Worm (Caenorhabditis elegans) whole organism, young adult: ENCODE results near the gene C27B7.5.

Experiments
- B0261.1 ChIP-seq: sonication (generic microtip); optimal IDR thresholded peaks from 2 replicates; lab custom pipeline; 2016; ENCODE audit warnings: mild to moderate bottlenecking, missing genetic modification characterization, moderate library complexity, missing compliant biosample characterization
- B0336.3 ChIP-seq: fragments of 200-800 bp; sonication (Bioruptor generic); IDR thresholded peaks from 2 replicates; pipeline ENCODE4 v1.3.6; 2022; ENCODE audit warnings: missing genetic modification characterization, missing compliant biosample characterization
- C06A6.2 ChIP-seq: fragments of 200-800 bp; sonication (Bioruptor generic); conservative IDR thresholded peaks from 2 replicates; pipeline ENCODE4 v1.3.6; 2022; ENCODE audit warnings: missing genetic modification characterization, missing compliant biosample characterization
- D2030.7 ChIP-seq: fragments of 200-800 bp; sonication (Bioruptor generic); IDR thresholded peaks from 2 replicates; pipeline ENCODE4 v1.3.6; 2022; ENCODE audit warnings: missing genetic modification reagents, missing genetic modification characterization, missing compliant biosample characterization
- F33H1.4 ChIP-seq: fragments of 200-800 bp; sonication (Bioruptor generic); IDR thresholded peaks from 2 replicates; pipeline ENCODE4 v1.3.6; 2022; ENCODE audit warnings: missing genetic modification reagents, missing genetic modification characterization, missing compliant biosample characterization
- F39B2.1 ChIP-seq: fragments of 200-800 bp; sonication (Bioruptor generic); IDR thresholded peaks from 2 replicates; pipeline ENCODE4 v1.3.6; 2022; ENCODE audit warnings: missing genetic modification reagents, missing genetic modification characterization, missing compliant biosample characterization
- F49E8.2 ChIP-seq: sonication (generic microtip); optimal IDR thresholded peaks from 3 replicates; lab custom pipeline; 2017; ENCODE audit warnings: missing genetic modification characterization, mild to moderate bottlenecking, missing compliant biosample characterization, antibody characterized with exemption, moderate library complexity; ENCODE audit not compliant: insufficient read depth
- F57A8.1 ChIP-seq: fragments of 200-800 bp; sonication (Bioruptor generic); optimal IDR thresholded peaks from 2 replicates; lab custom pipeline; 2018; ENCODE audit warnings: mild to moderate bottlenecking, missing genetic modification characterization, moderate library complexity, missing compliant biosample characterization
- K11D2.4 ChIP-seq: fragments of 200-800 bp; sonication (Bioruptor generic); IDR thresholded peaks from 2 replicates; pipeline ENCODE4 v1.3.6; 2022; ENCODE audit warnings: missing genetic modification reagents, missing genetic modification characterization, missing compliant biosample characterization
- K12H6.12 ChIP-seq: fragments of 200-800 bp; sonication (Bioruptor generic); optimal IDR thresholded peaks from 2 replicates; lab custom pipeline; 2018; ENCODE audit warnings: mild to moderate bottlenecking, missing genetic modification characterization, missing compliant biosample characterization
- T26A5.8 ChIP-seq: sonication (generic microtip); optimal IDR thresholded peaks from 2 replicates; lab custom pipeline; 2016; ENCODE audit warnings: missing genetic modification characterization, missing compliant biosample characterization
- Y53F4B.3 ChIP-seq: fragments of 200-800 bp; sonication (Bioruptor generic); IDR thresholded peaks from 2 replicates; pipeline ENCODE4 v1.3.6; 2022; ENCODE audit warnings: missing genetic modification reagents, missing genetic modification characterization, missing compliant biosample characterization
- Y67H2A.10 ChIP-seq: fragments of 200-800 bp; sonication (Bioruptor generic); conservative IDR thresholded peaks from 2 replicates; pipeline ENCODE4 v1.3.6; 2022; ENCODE audit warnings: missing genetic modification reagents, missing genetic modification characterization, missing compliant biosample characterization
- Y95B8A.8 ChIP-seq: fragments of 200-800 bp; sonication (Bioruptor generic); IDR thresholded peaks from 2 replicates; pipeline ENCODE4 v1.3.6; 2022; ENCODE audit warnings: missing genetic modification reagents, missing genetic modification characterization, missing compliant biosample characterization
- akir-1 ChIP-seq: fragments of 200-800 bp; sonication (Bioruptor generic); optimal IDR thresholded peaks from 2 replicates; lab custom pipeline; 2018; ENCODE audit warnings: mild to moderate bottlenecking, missing genetic modification characterization, moderate library complexity, missing compliant biosample characterization
- cebp-2 ChIP-seq: fragments of 200-800 bp; sonication (Bioruptor generic); IDR thresholded peaks from 2 replicates; pipeline ENCODE4 v1.3.6; 2022; ENCODE audit warnings: missing genetic modification characterization, missing compliant biosample characterization
- die-1 ChIP-seq: sonication (generic microtip); optimal IDR thresholded peaks from 2 replicates; lab custom pipeline; 2016; ENCODE audit warnings: missing genotype, mild to moderate bottlenecking, missing genetic modification characterization, missing compliant biosample characterization
- dox-1 ChIP-seq: fragments of 200-800 bp; sonication (Bioruptor generic); IDR thresholded peaks from 2 replicates; pipeline ENCODE4 v1.3.6; 2022; ENCODE audit warnings: missing genetic modification reagents, missing genetic modification characterization, missing compliant biosample characterization
- dpff-1 ChIP-seq: sonication (generic microtip); optimal IDR thresholded peaks from 2 replicates; lab custom pipeline; 2017; ENCODE audit warnings: mild to moderate bottlenecking, missing genetic modification characterization, missing compliant biosample characterization
- dpl-1 ChIP-seq: fragments of 150-350 bp; optimal IDR thresholded peaks from 2 replicates; lab custom pipeline; 2014; ENCODE audit warnings: missing biosample characterization, missing genetic modification reagents, missing genetic modification characterization
- efl-1 ChIP-seq: fragments of 150-350 bp; optimal IDR thresholded peaks from 2 replicates; lab custom pipeline; 2014; ENCODE audit warnings: missing biosample characterization, missing genetic modification reagents, missing genetic modification characterization
- gei-17 ChIP-seq: fragments of 200-800 bp; sonication (Bioruptor generic); optimal IDR thresholded peaks from 2 replicates; lab custom pipeline; 2018; ENCODE audit warnings: mild to moderate bottlenecking, missing genetic modification characterization, missing compliant biosample characterization
- him-1 ChIP-seq: sonication (generic microtip); optimal IDR thresholded peaks from 2 replicates; lab custom pipeline; 2016; ENCODE audit warnings: missing genotype, missing genetic modification reagents, missing genetic modification characterization, missing compliant biosample characterization
- hlh-12 ChIP-seq: sonication (generic microtip); optimal IDR thresholded peaks from 2 replicates; lab custom pipeline; 2016; ENCODE audit warnings: missing genetic modification characterization, missing compliant biosample characterization
- hsf-1 ChIP-seq: fragments of 200-800 bp; sonication (Bioruptor generic); IDR thresholded peaks from 2 replicates; pipeline ENCODE4 v1.3.6; 2022; ENCODE audit warnings: missing genetic modification reagents, missing genetic modification characterization, missing compliant biosample characterization
- lin-26 ChIP-seq: fragments of 200-800 bp; sonication (Bioruptor generic); IDR thresholded peaks from 2 replicates; pipeline ENCODE4 v1.3.6; 2022; ENCODE audit warnings: missing genetic modification reagents, missing genetic modification characterization, missing compliant biosample characterization
- lin-35 ChIP-seq, 3 experiments: fragments of 150-350 bp in 2 of 3; sonication (generic microtip) in 1 of 3; optimal IDR thresholded peaks; 2 replicates each; lab custom pipeline; 2014 to 2018; ENCODE audit warnings: missing biosample characterization in 3 of 3, missing genetic modification characterization in 3 of 3, missing genetic modification reagents in 3 of 3
- lsy-27 ChIP-seq: sonication (generic microtip); optimal IDR thresholded peaks from 2 replicates; lab custom pipeline; 2017; ENCODE audit warnings: missing genetic modification characterization, mild to moderate bottlenecking, missing compliant biosample characterization, antibody characterized with exemption, missing genotype, borderline replicate concordance; ENCODE audit not compliant: insufficient read depth
- madf-10 ChIP-seq: sonication (generic microtip); optimal IDR thresholded peaks from 2 replicates; lab custom pipeline; 2016; ENCODE audit warnings: mild to moderate bottlenecking, missing genetic modification characterization, missing compliant biosample characterization
- madf-6 ChIP-seq: fragments of 200-800 bp; sonication (Bioruptor generic); IDR thresholded peaks from 2 replicates; pipeline ENCODE4 v1.3.6; 2022; ENCODE audit warnings: missing genetic modification reagents, missing genetic modification characterization, missing compliant biosample characterization
- mcd-1 ChIP-seq: fragments of 200-800 bp; sonication (Bioruptor generic); IDR thresholded peaks from 2 replicates; pipeline ENCODE4 v1.3.6; 2022; ENCODE audit warnings: missing genetic modification reagents, missing genetic modification characterization, missing compliant biosample characterization
- mxl-1 ChIP-seq: sonication (generic microtip); optimal IDR thresholded peaks from 2 replicates; lab custom pipeline; 2016; ENCODE audit warnings: missing genetic modification characterization, missing compliant biosample characterization
- nfya-1 ChIP-seq: sonication (generic microtip); optimal IDR thresholded peaks from 2 replicates; lab custom pipeline; 2017; ENCODE audit warnings: antibody characterized with exemption, missing compliant biosample characterization, missing genetic modification characterization, borderline replicate concordance; ENCODE audit not compliant: insufficient read depth
- nfyb-1 ChIP-seq: fragments of 200-800 bp; sonication (Bioruptor generic); IDR thresholded peaks from 2 replicates; pipeline ENCODE4 v1.3.6; 2022; ENCODE audit warnings: missing genetic modification reagents, missing genetic modification characterization, missing compliant biosample characterization
- nhr-80 ChIP-seq: sonication (generic microtip); optimal IDR thresholded peaks from 2 replicates; lab custom pipeline; 2016; ENCODE audit warnings: missing genetic modification characterization, missing compliant biosample characterization
- repo-1 ChIP-seq: sonication (generic microtip); optimal IDR thresholded peaks from 2 replicates; lab custom pipeline; 2017; ENCODE audit warnings: mild to moderate bottlenecking, missing genetic modification characterization, missing compliant biosample characterization
- snpc-1.1 ChIP-seq: sonication (generic microtip); optimal IDR thresholded peaks from 2 replicates; lab custom pipeline; 2017; ENCODE audit warnings: missing genetic modification characterization, mild to moderate bottlenecking, missing compliant biosample characterization, antibody characterized with exemption, moderate library complexity, missing genotype, missing genetic modification reagents; ENCODE audit not compliant: insufficient read depth
- snpc-3.4 ChIP-seq: sonication (generic microtip); optimal IDR thresholded peaks from 2 replicates; lab custom pipeline; 2017; ENCODE audit warnings: missing genetic modification characterization, mild to moderate bottlenecking, missing compliant biosample characterization, antibody characterized with exemption, moderate library complexity, missing genotype, missing genetic modification reagents
- snpc-4 ChIP-seq, 5 experiments: fragments of 150-350 bp in 1 of 5; sonication (generic microtip) in 4 of 5; optimal IDR thresholded peaks; 2 replicates each; lab custom pipeline; 2014 to 2018; ENCODE audit warnings: missing genetic modification characterization in 5 of 5, missing biosample characterization in 3 of 5, antibody characterized with exemption in 2 of 5, mild to moderate bottlenecking in 2 of 5, missing compliant biosample characterization in 2 of 5, missing genotype in 2 of 5, moderate library complexity in 2 of 5, missing genetic modification reagents in 1 of 5
- tbx-9 ChIP-seq: sonication (generic microtip); optimal IDR thresholded peaks from 2 replicates; lab custom pipeline; 2016; ENCODE audit warnings: borderline replicate concordance, missing genetic modification characterization, inconsistent platforms, missing compliant biosample characterization
- tlf-1 ChIP-seq: fragments of 200-800 bp; sonication (Bioruptor generic); optimal IDR thresholded peaks from 2 replicates; lab custom pipeline; 2018; ENCODE audit warnings: mild to moderate bottlenecking, missing genetic modification characterization, missing compliant biosample characterization
- ztf-18 ChIP-seq: sonication (generic microtip); optimal IDR thresholded peaks from 2 replicates; lab custom pipeline; 2016; ENCODE audit warnings: missing genotype, mild to moderate bottlenecking, missing genetic modification characterization, missing compliant biosample characterization
- ztf-22 ChIP-seq: fragments of 200-800 bp; sonication (Bioruptor generic); optimal IDR thresholded peaks from 2 replicates; lab custom pipeline; 2018; ENCODE audit warnings: mild to moderate bottlenecking, missing genetic modification characterization, moderate library complexity, missing compliant biosample characterization
- ztf-25 ChIP-seq: fragments of 200-800 bp; sonication (Bioruptor generic); IDR thresholded peaks from 2 replicates; pipeline ENCODE4 v1.3.6; 2022; ENCODE audit warnings: missing genetic modification reagents, missing genetic modification characterization, missing compliant biosample characterization

The C27B7.5 gene

DNA sequence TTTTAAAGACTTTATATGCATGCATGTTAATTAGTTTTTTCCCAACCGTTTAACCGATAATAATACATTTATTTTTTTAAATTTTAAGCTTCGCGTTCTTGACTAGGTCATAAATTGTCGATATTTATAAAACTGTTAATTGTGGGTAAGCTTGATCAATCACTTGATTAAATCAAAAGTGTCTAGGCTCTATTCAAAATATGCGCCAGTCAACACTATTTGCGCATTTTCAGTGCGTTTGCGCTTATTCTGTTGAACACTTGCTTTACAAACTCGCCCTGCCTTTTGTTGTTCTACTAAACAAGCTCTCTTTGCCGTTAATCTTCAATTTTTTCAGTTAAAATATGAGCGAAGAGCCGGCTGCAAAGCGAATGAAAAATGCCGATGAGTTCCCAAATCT is 10.3 kb upstream of the C27B7.5 start, which contains the start of gene spr-2 (continued):
- TF ChIP-seq nhr-80 (peak; percentile 52), hsf-1 (GFP tag; lab: Robert Waterston, UW) (no peak), madf-10 (no peak), ztf-22 (no peak), dpff-1 (tag; lab: Kevin White, UChicago) (peak; percentile 35), lin-35 (GFP tag; optimal IDR thresholded peaks at IDR 0.05; lab: Kevin White, UChicago) (peak in 1 of 3 experiments; percentile 85), K11D2.4 (no peak), snpc-4 (GFP tag; optimal IDR thresholded peaks at IDR 0.05; lab: Kevin White, UChicago) (no peak), snpc-4 (tag; optimal IDR thresholded peaks at IDR 0.05; lab: Kevin White, UChicago) (peak; percentile 34 to 68 (median 43)), Y95B8A.8 (0 out of 2 replicates have a peak, but pooled peaks have one; percentile 47), efl-1 (GFP tag; lab: Kevin White, UChicago) (peak; percentile 30), D2030.7 (GFP tag; lab: Robert Waterston, UW) (peak; percentile 10; the same call in 1 of the 2 replicates), dpl-1 (GFP tag; lab: Kevin White, UChicago) (peak; percentile 42), nfyb-1 (GFP tag; lab: Robert Waterston, UW) (peak; percentile 54; the same call in 1 of the 2 replicates), dox-1 (GFP tag; lab: Robert Waterston, UW) (peak; percentile 55), Y67H2A.10 (GFP tag; lab: Robert Waterston, UW) (no peak)
- TF ChIP-seq, all 124 proteins: peak for 32

DNA sequence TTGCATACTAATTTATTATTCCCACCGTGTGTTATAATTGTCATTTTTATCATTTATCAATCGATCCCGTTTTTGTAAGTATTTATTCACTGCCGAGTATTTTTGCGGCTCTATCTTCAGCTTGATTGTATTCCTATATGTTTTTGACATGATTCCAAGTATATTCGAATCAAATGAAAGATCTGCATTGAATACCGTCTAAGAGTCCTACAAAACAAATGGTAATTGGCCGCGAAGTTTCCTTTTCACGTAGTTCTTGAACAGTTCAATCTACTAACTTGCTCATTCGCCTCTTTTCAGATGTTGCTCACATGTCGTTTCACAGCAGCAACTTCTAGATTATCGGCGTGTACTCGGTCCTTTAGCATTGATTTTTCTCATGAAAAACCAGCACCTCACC is 8.9 kb upstream of the C27B7.5 start, which contains the start of gene C27B7.2:
C27B7.2 (plus strand) TSS at position 301 of the 400 bp plus-strand sequence.
- TF ChIP-seq snpc-3.4 (tag; lab: Kevin White, UChicago) = no peak
- peak; percentile 29; the same call in 1 of the 2 replicates for TF ChIP-seq madf-6 (GFP tag; lab: Robert Waterston, UW)
- TF ChIP-seq Y95B8A.8 = 0 out of 2 replicates have a peak, but pooled peaks have one; percentile 21
- 0 out of 2 replicates have a peak, but pooled peaks have one; percentile 9 for TF ChIP-seq lin-26 (GFP tag; lab: Robert Waterston, UW)

DNA sequence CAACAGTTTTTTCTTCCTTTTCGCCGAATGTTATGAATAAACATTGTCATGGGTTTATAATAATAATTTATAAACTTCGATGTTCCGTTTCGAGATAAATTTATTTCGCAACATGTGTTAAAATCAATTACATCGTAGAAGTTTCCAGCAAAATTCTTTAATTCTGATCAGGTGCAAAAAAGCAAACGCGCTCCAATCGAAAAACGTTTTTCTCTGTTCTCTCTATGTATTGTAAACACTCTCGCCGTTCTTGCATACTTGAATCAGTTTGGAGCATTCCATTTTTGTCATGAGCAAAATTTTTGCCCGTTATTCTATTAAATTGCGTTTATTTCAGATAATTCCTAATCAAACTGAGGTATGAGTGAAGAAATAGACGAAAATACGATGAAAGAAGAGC is 7.7 kb upstream of the C27B7.5 start, which contains the start of gene rad-54.L2:
rad-54.L2 (plus strand) TSS at position 332 of the 400 bp plus-strand sequence.
- TF ChIP-seq Y53F4B.3 (GFP tag; lab: Robert Waterston, UW) = no peak
- TF ChIP-seq T26A5.8 (tag; lab: Kevin White, UChicago) = no peak
- no peak for TF ChIP-seq ztf-25
- TF ChIP-seq cebp-2 = no peak
- no peak for TF ChIP-seq snpc-1.1 (tag; lab: Kevin White, UChicago)
- no peak for TF ChIP-seq gei-17 (GFP tag; lab: Kevin White, UChicago)
- TF ChIP-seq hlh-12 (tag; lab: Kevin White, UChicago) = no peak
- TF ChIP-seq B0261.1 (tag; lab: Kevin White, UChicago) = no peak
- no peak for TF ChIP-seq lsy-27 (tag; lab: Kevin White, UChicago)
- TF ChIP-seq ztf-18 (tag; lab: Kevin White, UChicago) = peak; percentile 65
- peak; percentile 33; the same call in 1 of the 2 replicates for TF ChIP-seq F33H1.4 (GFP tag; lab: Robert Waterston, UW)
- no peak for TF ChIP-seq tbx-9 (tag; lab: Kevin White, UChicago)
- no peak for TF ChIP-seq Y95B8A.8
- 0 out of 2 replicates have a peak, but pooled peaks have one; percentile 14 for TF ChIP-seq dox-1 (GFP tag; lab: Robert Waterston, UW)
- TF ChIP-seq F49E8.2 (tag; lab: Kevin White, UChicago) = peak; percentile 40
- no peak for TF ChIP-seq die-1 (tag; lab: Kevin White, UChicago)
- TF ChIP-seq akir-1 (GFP tag; lab: Kevin White, UChicago) = no peak
- peak; percentile 77 for TF ChIP-seq mcd-1
- no peak for TF ChIP-seq repo-1 (tag; lab: Kevin White, UChicago)
- no peak for TF ChIP-seq B0336.3 (GFP tag; lab: Robert Waterston, UW)
- TF ChIP-seq tlf-1 (GFP tag; lab: Kevin White, UChicago) = peak; percentile 51
- no peak for TF ChIP-seq him-1 (tag; lab: Kevin White, UChicago)
- TF ChIP-seq K12H6.12 (tag; lab: Kevin White, UChicago) = no peak
- no peak for TF ChIP-seq mxl-1
- TF ChIP-seq nfya-1 (tag; lab: Kevin White, UChicago) = no peak
- TF ChIP-seq C06A6.2 = no peak
- TF ChIP-seq F57A8.1 (GFP tag; lab: Kevin White, UChicago) = no peak
- TF ChIP-seq dpff-1 (tag; lab: Kevin White, UChicago) = no peak
- 0 out of 2 replicates have a peak, but pooled peaks have one; percentile 26 for TF ChIP-seq F39B2.1 (GFP tag; lab: Robert Waterston, UW)
